Fruit fly (Drosophila melanogaster) whole organism, embryonic: ENCODE data around the gene CG9948.

Experiments used
- Bgb ChIP-seq: fragments of 200-800 bp; sonication (Bioruptor generic); IDR thresholded peaks from 2 replicates; pipeline ENCODE4 v1.3.6; 2022; ENCODE audit warnings: missing biosample characterization, missing genetic modification characterization; ENCODE audit not compliant: partially characterized antibody
- CG18599 ChIP-seq: fragments of 200-800 bp; sonication (Bioruptor generic); optimal IDR thresholded peaks from 3 replicates; lab custom pipeline; 2017; ENCODE audit warnings: missing biosample characterization, missing genetic modification characterization, mild to moderate bottlenecking, moderate library complexity, missing genetic modification reagents
- CG32767 ChIP-seq: fragments of 200-800 bp; sonication (Bioruptor generic); IDR thresholded peaks from 2 replicates; pipeline ENCODE4 v1.3.6; 2022; ENCODE audit warnings: missing biosample characterization, missing genetic modification characterization
- CG4424 ChIP-seq: fragments of 200-800 bp; sonication (Bioruptor generic); optimal IDR thresholded peaks from 3 replicates; lab custom pipeline; 2016; ENCODE audit warnings: missing biosample characterization, missing genetic modification characterization
- Doc3 ChIP-seq: fragments of 200-800 bp; sonication (Bioruptor generic); IDR thresholded peaks from 3 replicates; pipeline ENCODE4 v1.3.6; 2022; ENCODE audit warnings: missing biosample characterization, missing genetic modification characterization; ENCODE audit not compliant: partially characterized antibody
- Dp ChIP-seq: fragments of 200-800 bp; sonication (Bioruptor generic); optimal IDR thresholded peaks from 2 replicates; lab custom pipeline; 2018; ENCODE audit warnings: missing biosample characterization, mild to moderate bottlenecking, missing genetic modification characterization, moderate library complexity
- Eip74EF ChIP-seq, 2 experiments: fragments of 200-800 bp in 1 of 2; fragments of >200 bp in 1 of 2; sonication (Bioruptor generic) in 1 of 2; optimal IDR thresholded peaks; 2 replicates each; lab custom pipeline; 2017 to 2019; ENCODE audit warnings: missing biosample characterization in 2 of 2, missing genetic modification characterization in 2 of 2, mild to moderate bottlenecking in 1 of 2, moderate library complexity in 1 of 2
- Hmx ChIP-seq: fragments of 200-800 bp; sonication (Bioruptor generic); optimal IDR thresholded peaks from 2 replicates; lab custom pipeline; 2016; ENCODE audit warnings: missing biosample characterization, missing genetic modification characterization
- Hr78 ChIP-seq, 2 experiments: fragments of 200-800 bp in 1 of 2; fragments of >200 bp in 1 of 2; sonication (Bioruptor generic) in 1 of 2; optimal IDR thresholded peaks; 2 replicates each; lab custom pipeline; 2017 to 2019; ENCODE audit warnings: missing biosample characterization in 2 of 2, missing genetic modification characterization in 2 of 2, mild to moderate bottlenecking in 1 of 2, moderate library complexity in 1 of 2
- ato ChIP-seq: fragments of 200-800 bp; sonication (Bioruptor generic); IDR thresholded peaks from 2 replicates; pipeline ENCODE4 v1.3.6; 2022; ENCODE audit warnings: missing biosample characterization, missing genetic modification characterization; ENCODE audit not compliant: partially characterized antibody
- br ChIP-seq: fragments of >200 bp; optimal IDR thresholded peaks from 2 replicates; lab custom pipeline; 2017
- fd102C ChIP-seq: fragments of 200-800 bp; sonication (Bioruptor generic); optimal IDR thresholded peaks from 2 replicates; lab custom pipeline; 2018; ENCODE audit warnings: missing biosample characterization, mild to moderate bottlenecking, missing genetic modification characterization, moderate library complexity
- kah ChIP-seq: fragments of 200-800 bp; sonication (Bioruptor generic); optimal IDR thresholded peaks from 2 replicates; lab custom pipeline; 2018; ENCODE audit warnings: missing biosample characterization, mild to moderate bottlenecking, missing genetic modification characterization
- sc ChIP-seq, 3 experiments: fragments of >200 bp in 2 of 3; fragments of 200-800 bp in 1 of 3; sonication (Bioruptor generic) in 1 of 3; optimal IDR thresholded peaks; 2 replicates in 2 of 3; 3 replicates in 1 of 3; lab custom pipeline; 2017; ENCODE audit warnings: mild to moderate bottlenecking in 1 of 3, missing biosample characterization in 1 of 3, missing genetic modification characterization in 1 of 3, missing genetic modification reagents in 1 of 3

DNA sequence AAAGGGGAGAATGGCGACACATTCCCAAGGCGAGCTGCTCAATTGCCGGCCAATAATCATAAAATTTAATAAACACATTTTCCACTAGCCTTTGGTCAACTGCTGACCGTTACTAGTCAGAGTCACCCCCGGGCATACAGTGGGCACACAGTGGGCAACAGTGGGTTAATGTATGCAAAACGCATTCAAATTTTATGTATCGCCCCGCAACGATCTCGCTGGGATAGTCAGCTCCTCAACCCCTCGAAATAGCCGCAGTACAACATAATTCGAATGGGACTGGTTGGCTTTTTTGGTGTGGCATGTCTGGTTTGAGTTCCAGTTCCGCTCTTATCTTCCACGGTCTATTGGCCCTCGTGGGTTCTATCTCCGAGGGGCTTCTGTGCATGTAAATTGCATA lies 36.6 kb upstream of the CG9948 start:
- TF ChIP-seq CG18599 (GFP tag; lab: Kevin White, UChicago) (no peak), CG32767 (GFP tag; lab: Robert Waterston, UW) (no peak), CG4424 (GFP tag; lab: Kevin White, UChicago) (no peak), fd102C (no peak), br (lab: Kevin White, UChicago) (no peak), Dp (GFP tag; lab: Kevin White, UChicago) (no peak), Doc3 (GFP tag; lab: Robert Waterston, UW) (no peak), sc (optimal IDR thresholded peaks at IDR 0.05; lab: Kevin White, UChicago) (no peak), sc (GFP tag; optimal IDR thresholded peaks at IDR 0.05; lab: Kevin White, UChicago) (no peak), Bgb (GFP tag; lab: Robert Waterston, UW) (no peak), Hmx (no peak), ato (GFP tag; lab: Robert Waterston, UW) (no peak), Hr78 (GFP tag; optimal IDR thresholded peaks at IDR 0.05; lab: Kevin White, UChicago) (peak in 1 of 2 experiments; percentile 13), kah (GFP tag; lab: Kevin White, UChicago) (no peak), Eip74EF (GFP tag; optimal IDR thresholded peaks at IDR 0.05; lab: Kevin White, UChicago) (no peak)
